Worm (Caenorhabditis elegans): ENCODE results near the gene srh-277.

- no peak for TF ChIP-seq scrt-1 (GFP tag; IDR thresholded peaks at IDR 0.05)
- TF ChIP-seq ama-1 (optimal IDR thresholded peaks at IDR 0.05) = no peak
- no peak for TF ChIP-seq F13C5.2 (tag; optimal IDR thresholded peaks at IDR 0.05)
- no peak for TF ChIP-seq tbx-37 (GFP tag; conservative IDR thresholded peaks at IDR 0.05)
- TF ChIP-seq ceh-36 (tag; optimal IDR thresholded peaks at IDR 0.05) = no peak
- TF ChIP-seq aly-1 (tag; optimal IDR thresholded peaks at IDR 0.05) = no peak
- no peak for TF ChIP-seq tbx-11 (GFP tag; IDR thresholded peaks at IDR 0.05)
- TF ChIP-seq sea-1 (GFP tag; conservative IDR thresholded peaks at IDR 0.05) = no peak
These were observed 8.9 kb upstream of the srh-277 start for ce11 chrV:16174109-16174508.

All from whole organism, early embryonic.